Fruit fly (Drosophila melanogaster) whole organism, embryonic: ENCODE results near the gene CG10747.

Experiments used
- ATbp ChIP-seq: fragments of 200-800 bp; sonication (Bioruptor generic); optimal IDR thresholded peaks from 2 replicates; lab custom pipeline; 2017; ENCODE audit warnings: missing biosample characterization, mild to moderate bottlenecking, missing genetic modification characterization, missing genetic modification reagents
- Ada2b ChIP-seq: fragments of 200-800 bp; sonication (Bioruptor generic); IDR thresholded peaks from 2 replicates; pipeline ENCODE4 v1.3.6; 2022; ENCODE audit warnings: missing biosample characterization, missing genetic modification characterization
- Atf6 ChIP-seq: fragments of 200-800 bp; sonication (Bioruptor generic); IDR thresholded peaks from 2 replicates; pipeline ENCODE4 v1.3.6; 2022; ENCODE audit warnings: missing biosample characterization, missing genetic modification characterization
- C15 ChIP-seq: fragments of 200-800 bp; sonication (Bioruptor generic); IDR thresholded peaks from 3 replicates; pipeline ENCODE4 v1.3.6; 2022; ENCODE audit warnings: missing biosample characterization, missing genetic modification characterization
- CG10147 ChIP-seq: fragments of 200-800 bp; sonication (Bioruptor generic); optimal IDR thresholded peaks from 2 replicates; lab custom pipeline; 2019; ENCODE audit warnings: missing biosample characterization, mild to moderate bottlenecking, missing genetic modification characterization, moderate library complexity
- CG10274 ChIP-seq: fragments of 200-800 bp; sonication (Bioruptor generic); optimal IDR thresholded peaks from 3 replicates; lab custom pipeline; 2017; ENCODE audit warnings: missing biosample characterization, mild to moderate bottlenecking, missing genetic modification characterization
- CG1233 ChIP-seq: fragments of 200-800 bp; sonication (Bioruptor generic); optimal IDR thresholded peaks from 4 replicates; lab custom pipeline; 2018; ENCODE audit warnings: missing biosample characterization, mild to moderate bottlenecking, missing genetic modification characterization
- CG12769 ChIP-seq: fragments of 200-800 bp; sonication (Bioruptor generic); optimal IDR thresholded peaks from 2 replicates; lab custom pipeline; 2019; ENCODE audit warnings: missing biosample characterization, mild to moderate bottlenecking, missing genetic modification characterization, moderate library complexity
- CG14667 ChIP-seq: fragments of 200-800 bp; sonication (Bioruptor generic); IDR thresholded peaks from 2 replicates; pipeline ENCODE4 v1.3.6; 2022; ENCODE audit warnings: missing biosample characterization, missing genetic modification characterization
- CG15269 ChIP-seq: fragments of 200-800 bp; sonication (Bioruptor generic); optimal IDR thresholded peaks from 2 replicates; lab custom pipeline; 2018; ENCODE audit warnings: missing biosample characterization, mild to moderate bottlenecking, missing genetic modification characterization, moderate library complexity
- CG17802 ChIP-seq: fragments of 200-800 bp; sonication (Bioruptor generic); optimal IDR thresholded peaks from 2 replicates; lab custom pipeline; 2018; ENCODE audit warnings: missing biosample characterization, mild to moderate bottlenecking, missing genetic modification characterization, moderate library complexity
- CG31388 ChIP-seq: fragments of 200-800 bp; sonication (Bioruptor generic); optimal IDR thresholded peaks from 2 replicates; lab custom pipeline; 2016; ENCODE audit warnings: missing biosample characterization, missing genetic modification characterization
- CG32772 ChIP-seq: fragments of 200-800 bp; sonication (Bioruptor generic); IDR thresholded peaks from 2 replicates; pipeline ENCODE4 v1.3.6; 2022; ENCODE audit warnings: missing biosample characterization, missing genetic modification characterization
- CG34224 ChIP-seq: fragments of 200-800 bp; sonication (Bioruptor generic); IDR thresholded peaks from 3 replicates; pipeline ENCODE4 v1.3.6; 2022; ENCODE audit warnings: missing biosample characterization, missing genetic modification characterization; ENCODE audit not compliant: partially characterized antibody
- CG34376 ChIP-seq: fragments of 200-800 bp; sonication (Bioruptor generic); optimal IDR thresholded peaks from 2 replicates; lab custom pipeline; 2018; ENCODE audit warnings: missing biosample characterization, mild to moderate bottlenecking, missing genetic modification characterization
- CG3995 ChIP-seq: fragments of 200-800 bp; sonication (Bioruptor generic); optimal IDR thresholded peaks from 3 replicates; lab custom pipeline; 2016; ENCODE audit warnings: missing biosample characterization, missing genetic modification characterization
- CG9876 ChIP-seq: fragments of 200-800 bp; sonication (Bioruptor generic); optimal IDR thresholded peaks from 2 replicates; lab custom pipeline; 2016; ENCODE audit warnings: missing biosample characterization, missing genetic modification characterization
- Camta ChIP-seq: fragments of 200-800 bp; sonication (Bioruptor generic); optimal IDR thresholded peaks from 2 replicates; lab custom pipeline; 2016; ENCODE audit warnings: missing biosample characterization, missing genetic modification characterization
- Deaf1 ChIP-seq: fragments of 200-800 bp; optimal IDR thresholded peaks from 3 replicates; lab custom pipeline; 2019; ENCODE audit warnings: missing biosample characterization, mild to moderate bottlenecking, missing genetic modification characterization, moderate library complexity
- Dll ChIP-seq: fragments of 200-800 bp; sonication (Bioruptor generic); IDR thresholded peaks from 4 replicates; pipeline ENCODE4 v1.3.6; 2022; ENCODE audit warnings: missing biosample characterization, missing genetic modification characterization; ENCODE audit not compliant: partially characterized antibody
- ERR ChIP-seq: fragments of 200-800 bp; sonication (Bioruptor generic); optimal IDR thresholded peaks from 2 replicates; lab custom pipeline; 2016; ENCODE audit warnings: missing biosample characterization, missing genetic modification characterization
- H2.0 ChIP-seq: fragments of 200-800 bp; sonication (Bioruptor generic); IDR thresholded peaks from 2 replicates; pipeline ENCODE4 v1.3.6; 2022; ENCODE audit warnings: missing biosample characterization, missing genetic modification characterization
- Lim3 ChIP-seq: fragments of 200-800 bp; sonication (Bioruptor generic); IDR thresholded peaks from 2 replicates; pipeline ENCODE4 v1.3.6; 2022; ENCODE audit warnings: missing biosample characterization, missing genetic modification characterization
- Max ChIP-seq: fragments of 200-800 bp; sonication (Bioruptor generic); optimal IDR thresholded peaks from 2 replicates; lab custom pipeline; 2016; ENCODE audit warnings: missing biosample characterization, mild to moderate bottlenecking, missing genetic modification characterization
- Myb ChIP-seq: fragments of 200-800 bp; sonication (Bioruptor generic); optimal IDR thresholded peaks from 2 replicates; lab custom pipeline; 2016; ENCODE audit warnings: missing biosample characterization, missing genetic modification characterization
- Pdp1 ChIP-seq, 2 experiments: fragments of 200-800 bp; sonication (Bioruptor generic); optimal IDR thresholded peaks; 3 replicates each; lab custom pipeline; 2016; ENCODE audit warnings: missing biosample characterization in 2 of 2, missing genetic modification characterization in 2 of 2, mild to moderate bottlenecking in 1 of 2, moderate library complexity in 1 of 2
- Rfx ChIP-seq: fragments of 200-800 bp; sonication (Bioruptor generic); IDR thresholded peaks from 2 replicates; pipeline ENCODE4 v1.3.6; 2022; ENCODE audit warnings: missing biosample characterization, missing genetic modification characterization
- ab ChIP-seq: fragments of 200-800 bp; sonication (Bioruptor generic); optimal IDR thresholded peaks from 2 replicates; lab custom pipeline; 2016; ENCODE audit warnings: missing biosample characterization, missing genetic modification characterization
- ap ChIP-seq: fragments of 200-800 bp; sonication (Bioruptor generic); IDR thresholded peaks from 2 replicates; pipeline ENCODE4 v1.3.6; 2022; ENCODE audit warnings: missing biosample characterization, missing genetic modification characterization
- ase ChIP-seq: fragments of 200-800 bp; sonication (Bioruptor generic); IDR thresholded peaks from 3 replicates; pipeline ENCODE4 v1.3.6; 2022; ENCODE audit warnings: missing biosample characterization, missing genetic modification characterization
- btn ChIP-seq: fragments of 200-800 bp; sonication (Bioruptor generic); optimal IDR thresholded peaks from 2 replicates; lab custom pipeline; 2016; ENCODE audit warnings: missing biosample characterization, missing genetic modification characterization
- cwo ChIP-seq: fragments of 200-800 bp; sonication (Bioruptor generic); optimal IDR thresholded peaks from 3 replicates; lab custom pipeline; 2017; ENCODE audit warnings: missing biosample characterization, missing genetic modification characterization, mild to moderate bottlenecking, moderate library complexity, missing genetic modification reagents
- dysf ChIP-seq: fragments of 200-800 bp; sonication (Bioruptor generic); IDR thresholded peaks from 3 replicates; pipeline ENCODE4 v1.3.6; 2022; ENCODE audit warnings: missing biosample characterization, missing genetic modification characterization
- emc ChIP-seq: fragments of 200-800 bp; sonication (Bioruptor generic); optimal IDR thresholded peaks from 2 replicates; lab custom pipeline; 2016; ENCODE audit warnings: missing biosample characterization, missing genetic modification characterization
- fru ChIP-seq: fragments of >200 bp; optimal IDR thresholded peaks from 2 replicates; lab custom pipeline; 2017
- ftz-f1 ChIP-seq: fragments of 200-800 bp; sonication (Bioruptor generic); optimal IDR thresholded peaks from 2 replicates; lab custom pipeline; 2016; ENCODE audit warnings: missing biosample characterization, missing genetic modification characterization
- gcm ChIP-seq: fragments of 200-800 bp; sonication (Bioruptor generic); optimal IDR thresholded peaks from 2 replicates; lab custom pipeline; 2019; ENCODE audit warnings: missing biosample characterization, mild to moderate bottlenecking, missing genetic modification characterization, moderate library complexity
- jumu ChIP-seq: fragments of 200-800 bp; sonication (Bioruptor generic); optimal IDR thresholded peaks from 3 replicates; lab custom pipeline; 2016; ENCODE audit warnings: missing biosample characterization, missing genetic modification characterization
- kay ChIP-seq: fragments of 200-800 bp; sonication (Bioruptor generic); optimal IDR thresholded peaks from 2 replicates; lab custom pipeline; 2016; ENCODE audit warnings: missing biosample characterization, missing genetic modification characterization
- lbe ChIP-seq: fragments of 200-800 bp; sonication (Bioruptor generic); optimal IDR thresholded peaks from 2 replicates; lab custom pipeline; 2016; ENCODE audit warnings: missing biosample characterization, mild to moderate bottlenecking, missing genetic modification characterization
- mirr ChIP-seq: fragments of 200-800 bp; sonication (Bioruptor generic); optimal IDR thresholded peaks from 3 replicates; lab custom pipeline; 2018; ENCODE audit warnings: missing biosample characterization, mild to moderate bottlenecking, missing genetic modification characterization
- pan ChIP-seq, 4 experiments: fragments of >200 bp in 3 of 4; fragments of 200-800 bp in 1 of 4; sonication (Bioruptor generic) in 1 of 4; optimal IDR thresholded peaks in 3 of 4; IDR thresholded peaks in 1 of 4; 2 replicates each; pipeline versions ENCODE4 v1.3.6 to Lab custom; 2017 to 2022; ENCODE audit warnings: missing biosample characterization in 2 of 4, missing genetic modification characterization in 2 of 4, mixed read lengths in 1 of 4
- pnt ChIP-seq: fragments of 200-800 bp; sonication (Bioruptor generic); optimal IDR thresholded peaks from 3 replicates; lab custom pipeline; 2016; ENCODE audit warnings: missing biosample characterization, missing genetic modification characterization
- ro ChIP-seq: fragments of 200-800 bp; sonication (Bioruptor generic); IDR thresholded peaks from 2 replicates; pipeline ENCODE4 v1.3.6; 2022; ENCODE audit warnings: missing biosample characterization, missing genetic modification characterization
- sens-2 ChIP-seq: fragments of 200-800 bp; sonication (Bioruptor generic); IDR thresholded peaks from 2 replicates; pipeline ENCODE4 v1.3.6; 2022; ENCODE audit warnings: missing biosample characterization, missing genetic modification characterization
- slp2 ChIP-seq: fragments of 200-800 bp; sonication (Bioruptor generic); optimal IDR thresholded peaks from 2 replicates; lab custom pipeline; 2016; ENCODE audit warnings: missing biosample characterization, missing genetic modification characterization
- ssp ChIP-seq: fragments of 200-800 bp; sonication (Bioruptor generic); IDR thresholded peaks from 2 replicates; pipeline ENCODE4 v1.3.6; 2022; ENCODE audit warnings: missing biosample characterization, missing genetic modification characterization
- sug ChIP-seq: fragments of 200-800 bp; optimal IDR thresholded peaks from 2 replicates; lab custom pipeline; 2019; ENCODE audit warnings: missing biosample characterization, mild to moderate bottlenecking, missing genetic modification characterization, moderate library complexity
- yki ChIP-seq: fragments of >200 bp; optimal IDR thresholded peaks from 3 replicates; lab custom pipeline; 2018
- z ChIP-seq: fragments of 200-800 bp; sonication (Bioruptor generic); IDR thresholded peaks from 3 replicates; pipeline ENCODE4 v1.3.6; 2022; ENCODE audit warnings: missing biosample characterization, missing genetic modification characterization
- zf30C ChIP-seq: fragments of 200-800 bp; sonication (Bioruptor generic); optimal IDR thresholded peaks from 3 replicates; lab custom pipeline; 2018; ENCODE audit warnings: missing biosample characterization, mild to moderate bottlenecking, missing genetic modification characterization

CG10747 gene

dm6 chr2L:20075234-20075803 lies 15.8 kb downstream of the CG10747 start, which contains the start of the genes pr and neb (continued):
- no peak for TF ChIP-seq pnt
- 0 out of 3 replicates have a peak, but pooled peaks have one; percentile 25 for TF ChIP-seq ase (GFP tag; lab: Robert Waterston, UW)
- no peak for TF ChIP-seq yki (lab: Kevin White, UChicago)
- TF ChIP-seq pan (optimal IDR thresholded peaks at IDR 0.05; lab: Kevin White, UChicago): no peak
- TF ChIP-seq pan (GFP tag; optimal IDR thresholded peaks at IDR 0.05 in 1 of 2, IDR thresholded peaks at IDR 0.05 in 1 of 2): no peak
- TF ChIP-seq slp2: no peak
- TF ChIP-seq Rfx (GFP tag; lab: Robert Waterston, UW): peak; percentile 84
- TF ChIP-seq CG34224 (GFP tag; lab: Robert Waterston, UW): peak; percentile 62; the same call in 1 of the 3 replicates
- TF ChIP-seq CG15269 (tag; lab: Kevin White, UChicago): peak; percentile 60
- TF ChIP-seq zf30C (GFP tag; lab: Kevin White, UChicago): no peak
- peak; percentile 4 to 45 for TF ChIP-seq Pdp1 (GFP tag; optimal IDR thresholded peaks at IDR 0.05; lab: Kevin White, UChicago)
- peak; percentile 33 for TF ChIP-seq CG31388 (GFP tag; lab: Kevin White, UChicago)
- TF ChIP-seq gcm: peak; percentile 36
- peak; percentile 2 for TF ChIP-seq Myb (GFP tag; lab: Kevin White, UChicago)
- peak; percentile 34 for TF ChIP-seq Deaf1 (tag; lab: Kevin White, UChicago)
- no peak for TF ChIP-seq CG14667 (GFP tag; lab: Robert Waterston, UW)
- TF ChIP-seq ab: no peak
- TF ChIP-seq cwo: no peak
- TF ChIP-seq sug: peak; percentile 73
- TF ChIP-seq CG10274 (GFP tag; lab: Kevin White, UChicago): no peak
- no peak for TF ChIP-seq sens-2 (GFP tag; lab: Robert Waterston, UW)
- peak; percentile 36; the same call in 1 of the 2 replicates for TF ChIP-seq ap
- peak; percentile 96 for TF ChIP-seq CG3995 (GFP tag; lab: Kevin White, UChicago)
- TF ChIP-seq CG32772 (GFP tag; lab: Robert Waterston, UW): peak; percentile 77
- peak; percentile 65; the same call in 2 of the 4 replicates for TF ChIP-seq Dll
- peak; percentile 52 for TF ChIP-seq lbe (GFP tag; lab: Kevin White, UChicago)
- peak; percentile 64 for TF ChIP-seq Max (GFP tag; lab: Kevin White, UChicago)
- no peak for TF ChIP-seq kay (GFP tag; lab: Kevin White, UChicago)
- peak; percentile 77 for TF ChIP-seq Ada2b (GFP tag; lab: Robert Waterston, UW)
- TF ChIP-seq emc (GFP tag; lab: Kevin White, UChicago): peak; percentile 2
- TF ChIP-seq mirr (GFP tag; lab: Kevin White, UChicago): no peak
- TF ChIP-seq CG12769 (tag; lab: Kevin White, UChicago): peak; percentile 70
- peak; percentile 63; the same call in 2 of the 3 replicates for TF ChIP-seq dysf (GFP tag; lab: Robert Waterston, UW)
- TF ChIP-seq fru (lab: Kevin White, UChicago): no peak
- TF ChIP-seq CG34376 (GFP tag; lab: Kevin White, UChicago): no peak
- no peak for TF ChIP-seq CG1233 (GFP tag; lab: Kevin White, UChicago)
- TF ChIP-seq C15 (GFP tag; lab: Robert Waterston, UW): no peak
- TF ChIP-seq ATbp (GFP tag; lab: Kevin White, UChicago): peak; percentile 16
- TF ChIP-seq CG9876 (GFP tag; lab: Kevin White, UChicago): peak; percentile 16
- TF ChIP-seq btn (GFP tag; lab: Kevin White, UChicago): no peak
- peak; percentile 48 for TF ChIP-seq H2.0 (GFP tag; lab: Robert Waterston, UW)
- no peak for TF ChIP-seq ro (GFP tag; lab: Robert Waterston, UW)
- TF ChIP-seq CG17802 (tag; lab: Kevin White, UChicago): no peak
- no peak for TF ChIP-seq z
- TF ChIP-seq CG10147 (GFP tag; lab: Kevin White, UChicago): peak; percentile 56
- TF ChIP-seq jumu (GFP tag; lab: Kevin White, UChicago): peak; percentile 13
- TF ChIP-seq Lim3 (GFP tag; lab: Robert Waterston, UW): no peak
- TF ChIP-seq ssp (GFP tag; lab: Robert Waterston, UW): no peak; the same call in 1 of the 2 replicates
- peak; percentile 45 for TF ChIP-seq ERR (GFP tag; lab: Kevin White, UChicago)
- TF ChIP-seq ftz-f1: no peak
- peak; percentile 68 for TF ChIP-seq Atf6
- peak; percentile 23 for TF ChIP-seq Camta (GFP tag; lab: Kevin White, UChicago)
